Worm (Caenorhabditis elegans) whole organism, L4/young adult: ENCODE measurements around the gene Y116A8C.465.
"Not testable (repeated sequence)": the region's sequence is repeated elsewhere in the genome, so short reads cannot be mapped to it uniquely, and the experiment has no call there.

Source experiments
- W03F9.2 ChIP-seq: fragments of 150-350 bp; optimal IDR thresholded peaks from 2 replicates; lab custom pipeline; 2014; ENCODE audit warnings: missing biosample characterization, missing genetic modification characterization
- dao-5 ChIP-seq: sonication (generic microtip); optimal IDR thresholded peaks from 2 replicates; lab custom pipeline; 2016; ENCODE audit warnings: missing genotype, missing genetic modification characterization, moderate library complexity, missing compliant biosample characterization
- him-1 ChIP-seq: sonication (generic microtip); optimal IDR thresholded peaks from 2 replicates; lab custom pipeline; 2016; ENCODE audit warnings: missing genotype, missing genetic modification reagents, missing genetic modification characterization, missing compliant biosample characterization

- not testable (repeated sequence) for TF ChIP-seq W03F9.2 (tag; lab: Kevin White, UChicago); him-1; dao-5 (tag; lab: Kevin White, UChicago)
Observed at ce11 chrIV:17070791-17071190, 5.8 kb downstream of the Y116A8C.465 start, which contains the start of gene Y116A8C.24.
